Fruit fly (Drosophila melanogaster): ENCODE measurements around the gene dpr20.

DNA sequence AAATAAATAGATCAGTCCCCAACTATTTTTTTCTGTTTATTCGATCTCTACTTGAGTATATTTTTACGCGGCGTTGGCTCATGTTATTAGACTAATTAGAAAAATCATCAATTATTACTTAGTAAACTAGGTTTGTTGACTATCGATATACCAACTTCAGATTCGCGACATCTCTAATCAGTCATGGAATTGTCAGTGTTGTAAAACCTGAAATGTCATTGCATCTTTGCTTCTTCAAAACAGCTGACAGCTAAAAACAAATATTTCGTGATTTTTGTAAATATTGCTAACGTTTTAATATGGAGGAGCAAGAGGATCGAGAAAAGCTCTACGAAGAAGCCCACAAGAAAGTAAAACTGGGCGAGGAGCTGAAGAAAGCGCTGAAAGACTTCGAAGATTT, 23.2 kb downstream of the dpr20 start, which contains the start of gene CG42553:
- TF ChIP-seq CG8301 (tag; optimal IDR thresholded peaks at IDR 0.05) (no peak), Pif1A (GFP tag; optimal IDR thresholded peaks at IDR 0.05) (no peak), CG10348 (GFP tag; IDR thresholded peaks at IDR 0.05) (no peak), Snoo (tag; optimal IDR thresholded peaks at IDR 0.05) (no peak), gl (tag; optimal IDR thresholded peaks at IDR 0.05) (no peak), CG17806 (tag; optimal IDR thresholded peaks at IDR 0.05) (no peak), CG32121 (GFP tag; IDR thresholded peaks at IDR 0.05) (no peak), CG14655 (GFP tag; optimal IDR thresholded peaks at IDR 0.05) (no peak), CG12605 (GFP tag; IDR thresholded peaks at IDR 0.05) (no peak)

All from whole organism, pupa.